Worm (Caenorhabditis elegans) whole organism, L3 larva: ENCODE measurements around the gene M04C3.1.

Experiments
- R02D3.7 ChIP-seq: fragments of 150-350 bp; optimal IDR thresholded peaks from 2 replicates; lab custom pipeline; 2014; ENCODE audit warnings: missing biosample characterization, missing genetic modification characterization
- ZK546.5 ChIP-seq: sonication (generic microtip); optimal IDR thresholded peaks from 2 replicates; lab custom pipeline; 2017; ENCODE audit warnings: missing biosample characterization, missing genetic modification characterization
- aly-2 ChIP-seq: fragments of 150-350 bp; optimal IDR thresholded peaks from 2 replicates; lab custom pipeline; 2014; ENCODE audit warnings: missing biosample characterization, missing genetic modification characterization
- ceh-9 ChIP-seq: sonication (generic microtip); optimal IDR thresholded peaks from 2 replicates; lab custom pipeline; 2018; ENCODE audit warnings: missing biosample characterization, missing genetic modification characterization
- egl-27 ChIP-seq: sonication (generic microtip); optimal IDR thresholded peaks from 4 replicates; lab custom pipeline; 2017; ENCODE audit warnings: missing biosample characterization, missing genetic modification reagents, missing genetic modification characterization
- elt-1 ChIP-seq: fragments of 150-350 bp; optimal IDR thresholded peaks from 2 replicates; lab custom pipeline; 2014; ENCODE audit warnings: missing biosample characterization, missing genetic modification characterization
- elt-2 ChIP-seq: sonication (generic microtip); optimal IDR thresholded peaks from 2 replicates; lab custom pipeline; 2016; ENCODE audit warnings: missing genetic modification reagents, mild to moderate bottlenecking, missing genetic modification characterization, missing compliant biosample characterization
- elt-3 ChIP-seq, 3 experiments: fragments of 150-350 bp in 1 of 3; sonication (generic microtip) in 2 of 3; optimal IDR thresholded peaks; 2 replicates in 2 of 3; 4 replicates in 1 of 3; lab custom pipeline; 2014 to 2017; ENCODE audit warnings: missing biosample characterization in 3 of 3, missing genetic modification characterization in 3 of 3
- eor-1 ChIP-seq, 2 experiments: fragments of 150-350 bp; optimal IDR thresholded peaks; 2 replicates each; lab custom pipeline; 2014 to 2018; ENCODE audit warnings: missing biosample characterization in 2 of 2, missing genetic modification characterization in 2 of 2
- fkh-2 ChIP-seq: fragments of 150-350 bp; optimal IDR thresholded peaks from 2 replicates; lab custom pipeline; 2014; ENCODE audit warnings: missing biosample characterization, missing genetic modification reagents, missing genetic modification characterization
- fos-1 ChIP-seq: fragments of 150-350 bp; optimal IDR thresholded peaks from 2 replicates; lab custom pipeline; 2014; ENCODE audit warnings: missing biosample characterization, missing genetic modification characterization
- jun-1 ChIP-seq: fragments of 150-350 bp; optimal IDR thresholded peaks from 2 replicates; lab custom pipeline; 2014; ENCODE audit warnings: missing biosample characterization, missing genetic modification reagents, missing genetic modification characterization
- lin-15B ChIP-seq: fragments of 150-350 bp; optimal IDR thresholded peaks from 2 replicates; lab custom pipeline; 2014; ENCODE audit warnings: missing biosample characterization, missing genetic modification characterization
- lin-39 ChIP-seq: fragments of 150-350 bp; optimal IDR thresholded peaks from 2 replicates; lab custom pipeline; 2018; ENCODE audit warnings: missing biosample characterization, missing genetic modification reagents, missing genetic modification characterization
- lsy-12 ChIP-seq: sonication (generic microtip); optimal IDR thresholded peaks from 2 replicates; lab custom pipeline; 2016; ENCODE audit warnings: mild to moderate bottlenecking, missing genetic modification characterization, missing compliant biosample characterization
- mdl-1 ChIP-seq: fragments of 150-350 bp; optimal IDR thresholded peaks from 2 replicates; lab custom pipeline; 2014; ENCODE audit warnings: missing biosample characterization, missing genetic modification characterization
- mml-1 ChIP-seq: fragments of 150-350 bp; sonication (generic microtip); optimal IDR thresholded peaks from 3 replicates; lab custom pipeline; 2014; ENCODE audit warnings: missing biosample characterization, missing genetic modification characterization
- nfya-1 ChIP-seq: sonication (generic microtip); optimal IDR thresholded peaks from 2 replicates; lab custom pipeline; 2017; ENCODE audit warnings: missing genetic modification characterization, mild to moderate bottlenecking, missing compliant biosample characterization, antibody characterized with exemption, moderate library complexity; ENCODE audit not compliant: insufficient read depth
- nhr-11 ChIP-seq: fragments of 150-350 bp; optimal IDR thresholded peaks from 2 replicates; lab custom pipeline; 2014; ENCODE audit warnings: missing biosample characterization, missing genetic modification characterization
- nhr-12 ChIP-seq: fragments of 150-350 bp; optimal IDR thresholded peaks from 2 replicates; lab custom pipeline; 2014; ENCODE audit warnings: missing biosample characterization, missing genetic modification characterization
- nhr-23 ChIP-seq: fragments of 150-350 bp; optimal IDR thresholded peaks from 2 replicates; lab custom pipeline; 2014; ENCODE audit warnings: missing biosample characterization, missing genetic modification reagents, missing genetic modification characterization
- nhr-25 ChIP-seq: sonication (generic microtip); optimal IDR thresholded peaks from 2 replicates; lab custom pipeline; 2017; ENCODE audit warnings: missing biosample characterization, missing genetic modification characterization
- nhr-28 ChIP-seq: fragments of 150-350 bp; optimal IDR thresholded peaks from 2 replicates; lab custom pipeline; 2014; ENCODE audit warnings: missing biosample characterization, missing genetic modification characterization
- nhr-67 ChIP-seq: fragments of 150-350 bp; optimal IDR thresholded peaks from 2 replicates; lab custom pipeline; 2014; ENCODE audit warnings: missing biosample characterization, missing genetic modification characterization
- nhr-76 ChIP-seq: fragments of 150-350 bp; sonication (generic microtip); optimal IDR thresholded peaks from 5 replicates; lab custom pipeline; 2014; ENCODE audit warnings: missing biosample characterization, missing genetic modification characterization
- pha-4 ChIP-seq: fragments of 150-350 bp; optimal IDR thresholded peaks from 2 replicates; lab custom pipeline; 2014; ENCODE audit warnings: missing biosample characterization, missing genetic modification reagents, missing genetic modification characterization
- pqm-1 ChIP-seq: fragments of 150-350 bp; optimal IDR thresholded peaks from 2 replicates; lab custom pipeline; 2017; ENCODE audit warnings: missing biosample characterization, missing genetic modification characterization, inconsistent platforms
- snpc-4 ChIP-seq: fragments of 150-350 bp; optimal IDR thresholded peaks from 2 replicates; lab custom pipeline; 2014; ENCODE audit warnings: missing biosample characterization, missing genetic modification characterization
- unc-39 ChIP-seq: sonication (generic microtip); optimal IDR thresholded peaks from 4 replicates; lab custom pipeline; 2017; ENCODE audit warnings: missing biosample characterization, missing genetic modification characterization
- unc-62 ChIP-seq: fragments of 150-350 bp; sonication (generic microtip); optimal IDR thresholded peaks from 4 replicates; lab custom pipeline; 2014; ENCODE audit warnings: missing biosample characterization, missing genetic modification reagents, missing genetic modification characterization
- zag-1 ChIP-seq: fragments of 150-350 bp; optimal IDR thresholded peaks from 2 replicates; lab custom pipeline; 2014; ENCODE audit warnings: missing biosample characterization, missing genetic modification characterization
- ztf-4 ChIP-seq: fragments of 150-350 bp; optimal IDR thresholded peaks from 2 replicates; lab custom pipeline; 2014; ENCODE audit warnings: missing biosample characterization, missing genetic modification characterization

M04C3.1 gene

DNA sequence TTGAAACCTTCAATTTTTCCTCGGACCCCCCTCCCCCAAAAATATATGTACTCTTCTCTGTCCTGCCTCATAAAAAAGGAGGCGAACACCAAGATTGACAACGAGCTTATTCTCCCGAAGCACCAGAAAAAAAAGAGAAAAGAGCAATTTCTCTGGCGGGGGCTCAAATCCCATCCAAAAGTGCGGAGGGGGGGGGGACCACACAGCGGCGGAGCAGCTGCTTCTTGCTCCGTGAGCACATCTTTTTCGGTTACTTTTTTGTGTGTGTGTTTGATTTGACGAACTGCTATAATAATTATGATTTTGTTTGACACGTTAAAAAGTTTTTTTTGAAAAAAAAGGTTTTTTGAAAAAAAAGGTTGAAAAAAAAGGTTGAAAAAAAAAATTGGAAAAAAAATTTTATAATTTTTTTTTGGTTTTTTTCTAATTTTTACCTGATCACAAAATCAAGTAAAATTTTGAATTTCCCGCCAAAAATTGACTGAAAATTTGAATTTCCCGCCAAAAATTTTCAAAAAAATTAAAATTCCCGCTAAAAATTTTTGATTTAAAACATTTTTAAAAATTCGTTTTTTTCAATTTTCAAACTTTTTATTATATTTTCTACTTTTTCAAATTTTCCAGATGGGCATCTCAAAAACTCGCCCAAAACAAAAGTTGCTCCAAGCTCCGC lies 28.6 kb upstream of the M04C3.1 start, which contains the start of gene Y43F8B.10:
Gene Y43F8B.10, plus strand, starts transcription at position 623 of the 673 bp plus-strand sequence.
- no peak for TF ChIP-seq nhr-28
- peak; percentile 9 for TF ChIP-seq nfya-1 (tag; lab: Kevin White, UChicago)

DNA sequence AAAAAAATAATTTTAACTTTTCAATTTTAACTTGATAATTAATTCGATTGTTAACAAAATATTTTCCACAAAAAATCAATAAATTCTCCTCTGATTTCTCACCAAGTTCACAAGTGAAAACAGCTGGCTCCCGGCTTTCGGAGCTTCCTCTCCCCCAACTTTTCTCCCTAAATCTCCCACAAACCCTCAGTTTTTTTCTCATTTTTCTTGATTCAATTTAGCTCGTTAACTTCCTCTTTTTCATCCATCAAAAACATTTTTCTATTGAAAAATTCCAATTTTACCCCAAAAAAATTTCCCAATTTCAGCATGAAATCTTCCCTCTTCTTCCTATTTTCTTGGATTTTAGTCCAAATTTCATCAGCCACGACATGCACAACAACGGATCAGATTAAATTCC lies 25.0 kb upstream of the M04C3.1 start, which contains the start of gene Y43F8B.11:
Gene Y43F8B.11, plus strand, starts transcription at position 301 of the 400 bp plus-strand sequence.
- TF ChIP-seq elt-1 (no peak), nhr-25 (no peak), eor-1 (tag; optimal IDR thresholded peaks at IDR 0.05; lab: Kevin White, UChicago) (no peak)

DNA sequence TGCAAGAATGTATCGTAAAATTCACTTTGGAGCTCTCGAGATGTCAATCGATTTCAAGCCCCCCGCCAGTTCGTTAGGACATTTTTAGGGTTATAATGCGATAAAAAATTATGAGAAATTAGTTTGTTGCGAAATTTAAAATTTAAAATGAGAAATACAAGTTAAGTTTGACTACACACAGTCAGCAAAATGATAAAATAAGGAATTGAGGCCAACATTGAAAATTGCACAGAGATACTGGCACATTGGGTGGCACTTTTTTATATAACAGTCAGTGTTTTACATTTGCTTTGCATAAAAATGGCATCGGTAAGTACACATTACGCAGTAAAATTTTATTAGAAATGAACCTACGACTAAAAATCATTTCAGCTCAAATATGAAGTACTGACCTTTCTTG lies 22.7 kb upstream of the M04C3.1 start, which contains the start of gene Y43F8B.12:
Gene Y43F8B.12, plus strand, starts transcription at position 301 of the 400 bp plus-strand sequence.
- TF ChIP-seq mdl-1 (tag; lab: Kevin White, UChicago) (no peak), nhr-12 (tag; lab: Kevin White, UChicago) (no peak), lin-15B (tag; lab: Kevin White, UChicago) (no peak), egl-27 (tag; lab: Kevin White, UChicago) (no peak), nhr-25 (no peak), zag-1 (tag; lab: Kevin White, UChicago) (no peak), ZK546.5 (tag; lab: Kevin White, UChicago) (no peak), lin-39 (tag; lab: Kevin White, UChicago) (no peak), nfya-1 (tag; lab: Kevin White, UChicago) (no peak)

DNA sequence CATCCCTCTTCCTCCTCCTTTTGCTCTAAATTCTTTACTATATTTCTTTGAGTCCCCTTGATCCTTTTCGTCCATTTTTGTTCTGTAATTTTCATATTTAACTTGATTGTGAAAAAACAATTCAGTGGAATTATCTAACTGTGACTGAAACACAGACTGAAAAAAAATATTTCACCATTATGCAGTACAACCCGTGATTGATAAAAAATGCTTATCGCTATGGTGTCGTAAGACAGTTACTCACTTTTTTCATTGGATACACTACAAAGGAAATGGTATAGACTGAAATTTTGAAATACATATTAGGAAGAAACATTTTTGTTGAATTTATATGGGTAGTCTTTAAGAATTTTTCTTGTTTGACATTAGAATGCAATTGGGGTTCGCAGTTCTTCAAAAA lies 22.2 kb upstream of the M04C3.1 start, which contains the start of gene Y43F8B.23:
Gene Y43F8B.23, minus strand, starts transcription at position 75 of the 400 bp plus-strand sequence.
- TF ChIP-seq ceh-9 (tag; lab: Kevin White, UChicago) (no peak), mml-1 (tag; lab: Kevin White, UChicago) (no peak), R02D3.7 (tag; lab: Kevin White, UChicago) (no peak), nhr-12 (tag; lab: Kevin White, UChicago) (no peak), lsy-12 (no peak), elt-2 (tag; lab: Kevin White, UChicago) (peak; percentile 81), jun-1 (tag; lab: Kevin White, UChicago) (peak; percentile 41), pha-4 (tag; lab: Kevin White, UChicago) (peak; percentile 52), pqm-1 (peak; percentile 63), elt-1 (no peak)

DNA sequence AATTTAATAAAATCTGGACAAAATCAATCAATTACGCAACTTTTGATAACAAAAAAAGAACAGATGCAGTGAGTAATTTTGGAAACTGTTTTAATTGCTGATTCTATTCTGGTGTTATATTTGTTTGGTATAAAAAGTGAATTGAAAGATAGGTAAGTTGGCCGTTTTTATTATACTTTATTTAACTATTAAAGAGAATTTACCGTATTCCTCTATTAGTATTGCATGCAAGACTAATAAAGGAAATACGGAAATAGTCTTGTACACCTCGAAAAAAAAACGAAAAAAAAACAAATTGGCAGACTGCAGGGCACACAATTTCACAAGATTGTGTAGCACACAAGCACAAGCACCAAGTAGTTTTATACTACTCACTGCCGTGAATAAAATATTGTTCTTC lies 17.2 kb upstream of the M04C3.1 start, which contains the start of gene Y43F8B.25:
Gene Y43F8B.25, plus strand, starts transcription at position 301 of the 400 bp plus-strand sequence.
- TF ChIP-seq egl-27 (tag; lab: Kevin White, UChicago) (no peak), lin-39 (tag; lab: Kevin White, UChicago) (no peak), nhr-23 (tag; lab: Kevin White, UChicago) (no peak), pqm-1 (no peak), nfya-1 (tag; lab: Kevin White, UChicago) (no peak), nhr-67 (tag; lab: Kevin White, UChicago) (no peak), elt-3 (tag; optimal IDR thresholded peaks at IDR 0.05; lab: Kevin White, UChicago) (no peak), eor-1 (tag; optimal IDR thresholded peaks at IDR 0.05; lab: Kevin White, UChicago) (no peak), nhr-76 (no peak), snpc-4 (tag; lab: Kevin White, UChicago) (no peak), aly-2 (tag; lab: Kevin White, UChicago) (no peak)

DNA sequence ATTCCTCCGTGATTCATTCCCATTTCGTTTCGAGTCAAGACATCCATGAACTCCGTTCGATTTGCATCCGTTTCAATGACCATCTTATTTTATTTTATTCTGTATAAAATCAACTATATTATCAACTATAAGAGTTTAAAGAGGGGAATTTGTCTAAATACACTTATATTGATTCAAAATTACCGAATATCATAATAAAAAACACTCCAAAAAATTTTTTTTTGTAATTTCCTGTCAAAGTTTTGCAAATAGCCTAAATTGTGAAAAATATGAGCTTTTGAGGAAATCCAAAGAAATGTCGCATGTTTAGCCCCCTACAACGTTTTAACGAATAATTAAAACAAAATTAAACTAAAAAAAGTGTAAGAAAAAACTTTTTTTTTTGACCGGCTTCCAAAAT lies 16.6 kb upstream of the M04C3.1 start, which contains the start of gene Y43F8B.15:
Gene Y43F8B.15, minus strand, starts transcription at position 101 of the 400 bp plus-strand sequence.
- no peak for TF ChIP-seq fkh-2
- TF ChIP-seq eor-1 (tag; optimal IDR thresholded peaks at IDR 0.05; lab: Kevin White, UChicago) = no peak
- no peak for TF ChIP-seq unc-39 (tag; lab: Kevin White, UChicago)
- no peak for TF ChIP-seq mdl-1 (tag; lab: Kevin White, UChicago)
- no peak for TF ChIP-seq nhr-25
- TF ChIP-seq lin-15B (tag; lab: Kevin White, UChicago) = no peak
- TF ChIP-seq ZK546.5 (tag; lab: Kevin White, UChicago) = no peak
- no peak for TF ChIP-seq lsy-12
- TF ChIP-seq unc-62 (GFP tag; lab: Kevin White, UChicago) = no peak
- TF ChIP-seq ztf-4 (tag; lab: Kevin White, UChicago) = no peak
- TF ChIP-seq fos-1 = no peak
- TF ChIP-seq nhr-11 (tag; lab: Kevin White, UChicago) = no peak
- no peak for TF ChIP-seq nhr-12 (tag; lab: Kevin White, UChicago)
- TF ChIP-seq mml-1 (tag; lab: Kevin White, UChicago) = no peak
- TF ChIP-seq, all 47 proteins: peak for 0
